Fruit fly (Drosophila melanogaster): Measurements from ENCODE around the gene CG17147.
A peak's percentile ranks its signal among the peaks of the same experiment; 100 is the strongest.

The CG17147 gene

dm6 chr3L:20183345-20184088 is 40.2 kb upstream of the CG17147 start (continued):
- TF ChIP-seq CG13894 (tag; optimal IDR thresholded peaks at IDR 0.05) (no peak), CG14667 (GFP tag; IDR thresholded peaks at IDR 0.05) (no peak), Adf1 (GFP tag; IDR thresholded peaks at IDR 0.05) (0 out of 2 replicates have a peak, but pooled peaks have one; percentile 12), en (GFP tag; optimal IDR thresholded peaks at IDR 0.05) (no peak), pros (GFP tag; optimal IDR thresholded peaks at IDR 0.05) (no peak), Scr (GFP tag; IDR thresholded peaks at IDR 0.05; ENCODE audit: partially characterized antibody) (no peak), dimm (GFP tag; IDR thresholded peaks at IDR 0.05) (no peak), nmo (GFP tag; optimal IDR thresholded peaks at IDR 0.05) (peak; percentile 55), CG2875 (GFP tag; optimal IDR thresholded peaks at IDR 0.05) (peak; percentile 25), sima (GFP tag; optimal IDR thresholded peaks at IDR 0.05) (no peak), CG11696 (GFP tag; IDR thresholded peaks at IDR 0.05) (no peak), sr (GFP tag; IDR thresholded peaks at IDR 0.05) (0 out of 3 replicates have a peak, but pooled peaks have one; percentile 12), amos (GFP tag; IDR thresholded peaks at IDR 0.05; ENCODE audit: partially characterized antibody) (no peak), H2.0 (GFP tag; IDR thresholded peaks at IDR 0.05) (peak; percentile 35; the same call in 1 of the 2 replicates), Nf-YB (GFP tag; optimal IDR thresholded peaks at IDR 0.05) (no peak), CG15514 (GFP tag; optimal IDR thresholded peaks at IDR 0.05) (peak; percentile 21), Antp (GFP tag; optimal IDR thresholded peaks at IDR 0.05) (no peak), CG8089 (GFP tag; optimal IDR thresholded peaks at IDR 0.05) (peak; percentile 13), CG2129 (GFP tag; IDR thresholded peaks at IDR 0.05; ENCODE audit: partially characterized antibody) (no peak), HmgD (GFP tag; optimal IDR thresholded peaks at IDR 0.05) (no peak), BtbVII (GFP tag; optimal IDR thresholded peaks at IDR 0.05) (peak; percentile 17), slbo (GFP tag; IDR thresholded peaks at IDR 0.05) (peak; percentile 67), cato (GFP tag; optimal IDR thresholded peaks at IDR 0.05; ENCODE audit: borderline replicate concordance) (peak; percentile 18), CG6272 (GFP tag; IDR thresholded peaks at IDR 0.05) (no peak), CG43689 (GFP tag; IDR thresholded peaks at IDR 0.05) (no peak), CG18599 (GFP tag; optimal IDR thresholded peaks at IDR 0.05) (peak; percentile 68), chif (GFP tag; optimal IDR thresholded peaks at IDR 0.05) (peak; percentile 39 to 45), CG8765 (GFP tag; IDR thresholded peaks at IDR 0.05) (no peak), CoRest (tag; optimal IDR thresholded peaks at IDR 0.05) (peak; percentile 55), D19B (GFP tag; optimal IDR thresholded peaks at IDR 0.05) (no peak), Hand (GFP tag; optimal IDR thresholded peaks at IDR 0.05) (peak; percentile 32), CG10274 (GFP tag; optimal IDR thresholded peaks at IDR 0.05) (no peak), lov (optimal IDR thresholded peaks at IDR 0.05) (no peak), lov (GFP tag; IDR thresholded peaks at IDR 0.05) (no peak), lilli (GFP tag; optimal IDR thresholded peaks at IDR 0.05) (peak; percentile 54), ac (GFP tag; optimal IDR thresholded peaks at IDR 0.05) (no peak), CG12236 (GFP tag; optimal IDR thresholded peaks at IDR 0.05) (no peak), CG14441 (GFP tag; IDR thresholded peaks at IDR 0.05) (peak; percentile 49; the same call in 1 of the 2 replicates), MBD-R2 (GFP tag; IDR thresholded peaks at IDR 0.05) (no peak), CG8290 (GFP tag; optimal IDR thresholded peaks at IDR 0.05) (no peak), CG8290 (tag; optimal IDR thresholded peaks at IDR 0.05) (no peak), MESR4 (GFP tag; optimal IDR thresholded peaks at IDR 0.05) (no peak), CrebB (tag; optimal IDR thresholded peaks at IDR 0.05) (no peak), CG16779 (GFP tag; IDR thresholded peaks at IDR 0.05) (no peak), Doc3 (GFP tag; IDR thresholded peaks at IDR 0.05; ENCODE audit: partially characterized antibody) (no peak), CG18619 (GFP tag; optimal IDR thresholded peaks at IDR 0.05) (peak; percentile 42), MTF-1 (GFP tag; optimal IDR thresholded peaks at IDR 0.05; ENCODE audit: borderline replicate concordance) (no peak), yki (optimal IDR thresholded peaks at IDR 0.05) (no peak), zen2 (GFP tag; IDR thresholded peaks at IDR 0.05; ENCODE audit: partially characterized antibody) (no peak), Meics (GFP tag; optimal IDR thresholded peaks at IDR 0.05) (peak; percentile 61)

Measured in whole organism, embryonic.